Fruit fly (Drosophila melanogaster) Kc167 (cell line): Measurements from ENCODE around the gene CG6753.

ENCODE experiments used
- h ChIP-seq: fragments of >200 bp; optimal IDR thresholded peaks from 3 replicates; lab custom pipeline; 2018; ENCODE audit warnings: missing external identifiers
- ttk ChIP-seq: sonication (Bioruptor generic); optimal IDR thresholded peaks from 2 replicates; lab custom pipeline; 2017; ENCODE audit warnings: missing external identifiers

DNA sequence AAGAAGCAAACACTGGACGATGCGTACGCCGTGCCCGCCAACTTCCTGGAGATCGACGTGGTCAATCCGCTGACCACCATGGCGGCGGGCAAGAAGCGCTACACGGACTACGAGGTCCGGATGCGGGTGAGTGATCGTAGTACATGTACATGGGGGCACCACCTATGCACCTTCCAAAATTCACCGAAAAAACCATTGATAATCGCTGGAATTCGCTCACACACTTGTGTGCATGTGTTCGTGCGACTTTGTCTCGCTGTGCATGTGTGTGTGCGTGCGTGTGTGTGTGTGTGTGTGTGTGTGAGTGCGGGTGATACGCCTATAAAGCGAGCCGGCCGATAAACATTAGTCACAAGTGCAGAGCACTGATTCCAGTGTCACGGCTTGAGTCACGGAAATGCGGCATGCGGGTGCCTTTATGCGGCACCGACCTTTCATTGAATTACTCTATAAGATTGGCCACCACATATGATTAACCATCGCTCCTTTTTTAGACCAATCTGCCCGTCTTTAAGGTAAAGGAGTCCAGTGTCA is 13.8 kb downstream of the CG6753 start:
- no peak for TF ChIP-seq h (lab: Kevin White, UChicago)
- TF ChIP-seq ttk (lab: Kevin White, UChicago): no peak
